Worm (Caenorhabditis elegans) whole organism, young adult: ENCODE results near the gene ZK354.7.
"Not testable (repeated sequence)": the region's sequence is repeated elsewhere in the genome, so short reads cannot be mapped to it uniquely, and the experiment has no call there.

Source experiments
- Y53G8AR.9 ChIP-seq: fragments of 200-800 bp; sonication (Bioruptor generic); conservative IDR thresholded peaks from 2 replicates; pipeline ENCODE4 v1.3.6; 2022; ENCODE audit warnings: missing genetic modification reagents, missing genetic modification characterization, missing compliant biosample characterization
- chd-7 ChIP-seq: sonication (generic microtip); optimal IDR thresholded peaks from 2 replicates; lab custom pipeline; 2016; ENCODE audit warnings: mild to moderate bottlenecking, missing genetic modification characterization, moderate library complexity, missing compliant biosample characterization
- die-1 ChIP-seq: sonication (generic microtip); optimal IDR thresholded peaks from 2 replicates; lab custom pipeline; 2016; ENCODE audit warnings: missing genotype, mild to moderate bottlenecking, missing genetic modification characterization, missing compliant biosample characterization
- dpff-1 ChIP-seq: sonication (generic microtip); optimal IDR thresholded peaks from 2 replicates; lab custom pipeline; 2017; ENCODE audit warnings: mild to moderate bottlenecking, missing genetic modification characterization, missing compliant biosample characterization
- let-526 ChIP-seq: fragments of 200-800 bp; sonication (Bioruptor generic); IDR thresholded peaks from 2 replicates; pipeline ENCODE4 v1.3.6; 2022; ENCODE audit warnings: missing genetic modification reagents, missing genetic modification characterization, missing compliant biosample characterization
- rpc-1 ChIP-seq, 2 experiments: fragments of 150-350 bp in 1 of 2; sonication (generic microtip) in 1 of 2; optimal IDR thresholded peaks; 2 replicates each; lab custom pipeline; 2014 to 2018; ENCODE audit warnings: missing biosample characterization in 1 of 2, missing genetic modification characterization in 1 of 2, missing genetic modification reagents in 1 of 2, missing genotype in 1 of 2

ZK354.7 gene

ce11 chrIV:5256731-5257130, 46.2 kb downstream of the ZK354.7 start, which contains the start of gene F36H12.9:
Gene F36H12.9, plus strand, starts transcription at chrIV:5257031.
- not testable (repeated sequence) for TF ChIP-seq chd-7 (tag; lab: Kevin White, UChicago); Y53G8AR.9 (GFP tag; lab: Robert Waterston, UW); dpff-1 (tag; lab: Kevin White, UChicago)

- TF ChIP-seq die-1 (tag; lab: Kevin White, UChicago); rpc-1 (optimal IDR thresholded peaks at IDR 0.05; lab: Kevin White, UChicago); rpc-1 (tag; optimal IDR thresholded peaks at IDR 0.05; lab: Kevin White, UChicago); let-526 (GFP tag; lab: Robert Waterston, UW): not testable (repeated sequence)
- TF ChIP-seq, all 124 proteins: peak for 0; not testable (repeated sequence) for 124
These were observed 48.3 kb downstream of the ZK354.7 start, which contains the start of gene F36H12.10 for ce11 chrIV:5254678-5255077. Gene F36H12.10, minus strand, starts transcription at chrIV:5254778.
